Worm (Caenorhabditis elegans) whole organism, L4 larva: ENCODE measurements around the gene scc-3.

Experiments
- Y105C5A.15 ChIP-seq: fragments of 200-800 bp; sonication (Bioruptor generic); IDR thresholded peaks from 2 replicates; pipeline ENCODE4 v1.3.6; 2022; ENCODE audit warnings: missing genetic modification characterization, missing compliant biosample characterization
- dmd-6 ChIP-seq: fragments of 200-800 bp; sonication (Bioruptor generic); IDR thresholded peaks from 2 replicates; pipeline ENCODE4 v1.3.6; 2022; ENCODE audit warnings: missing genetic modification reagents, missing genetic modification characterization, missing compliant biosample characterization
- duxl-1 ChIP-seq: sonication (generic microtip); optimal IDR thresholded peaks from 2 replicates; lab custom pipeline; 2016; ENCODE audit warnings: mild to moderate bottlenecking, missing genetic modification characterization, moderate library complexity, missing compliant biosample characterization; ENCODE audit not compliant: poor library complexity
- fos-1 ChIP-seq: fragments of 150-350 bp; optimal IDR thresholded peaks from 2 replicates; lab custom pipeline; 2014; ENCODE audit warnings: missing biosample characterization, missing genetic modification characterization
- hlh-11 ChIP-seq: fragments of 200-800 bp; sonication (Bioruptor generic); optimal IDR thresholded peaks from 2 replicates; lab custom pipeline; 2018; ENCODE audit warnings: mild to moderate bottlenecking, missing genetic modification characterization, missing compliant biosample characterization
- lin-39 ChIP-seq: fragments of 150-350 bp; optimal IDR thresholded peaks from 2 replicates; lab custom pipeline; 2014; ENCODE audit warnings: missing biosample characterization, missing genetic modification reagents, missing genetic modification characterization
- madf-9 ChIP-seq: fragments of 200-800 bp; sonication (Bioruptor generic); conservative IDR thresholded peaks from 2 replicates; pipeline ENCODE4 v1.3.6; 2022; ENCODE audit warnings: missing genetic modification reagents, missing genetic modification characterization, missing compliant biosample characterization
- nhr-25 ChIP-seq: sonication (generic microtip); optimal IDR thresholded peaks from 2 replicates; lab custom pipeline; 2017; ENCODE audit warnings: missing genetic modification characterization, mild to moderate bottlenecking, missing compliant biosample characterization, antibody characterized with exemption, moderate library complexity, borderline replicate concordance; ENCODE audit not compliant: insufficient read depth
- pha-4 ChIP-seq, 2 experiments: fragments of 150-350 bp in 1 of 2; fragments of 200-800 bp in 1 of 2; sonication (Bioruptor generic) in 1 of 2; IDR thresholded peaks in 1 of 2; optimal IDR thresholded peaks in 1 of 2; 2 replicates each; pipeline versions ENCODE4 v1.3.6 to Lab custom; 2014 to 2022; ENCODE audit warnings: missing genetic modification characterization in 2 of 2, missing genetic modification reagents in 2 of 2, missing biosample characterization in 1 of 2, missing compliant biosample characterization in 1 of 2
- unc-39 ChIP-seq: sonication (generic microtip); optimal IDR thresholded peaks from 2 replicates; lab custom pipeline; 2017; ENCODE audit warnings: missing biosample characterization, missing genetic modification characterization
- unc-62 ChIP-seq, 3 experiments: fragments of 150-350 bp in 1 of 3; sonication (generic microtip); optimal IDR thresholded peaks in 2 of 3; peaks in 1 of 3; 1 replicate in 1 of 3; 2 replicates in 2 of 3; lab custom pipeline; 2014 to 2017; ENCODE audit warnings: missing biosample characterization in 3 of 3, missing genetic modification characterization in 3 of 3, missing genetic modification reagents in 3 of 3, missing genotype in 1 of 3
- vab-7 ChIP-seq: fragments of 200-800 bp; sonication (Bioruptor generic); IDR thresholded peaks from 2 replicates; pipeline ENCODE4 v1.3.6; 2022; ENCODE audit warnings: missing genetic modification reagents, missing genetic modification characterization, missing compliant biosample characterization
- ztf-11 ChIP-seq: fragments of 150-350 bp; optimal IDR thresholded peaks from 2 replicates; lab custom pipeline; 2014; ENCODE audit warnings: missing biosample characterization, missing genetic modification characterization
- ztf-7 ChIP-seq: fragments of 150-350 bp; optimal IDR thresholded peaks from 2 replicates; lab custom pipeline; 2014; ENCODE audit warnings: missing biosample characterization, missing genetic modification characterization

ce11 chrV:12816672-12817071 is 52.9 kb downstream of the scc-3 start:
- TF ChIP-seq Y105C5A.15 (no peak), fos-1 (no peak), madf-9 (GFP tag; lab: Robert Waterston, UW) (no peak), unc-62 (GFP tag; optimal IDR thresholded peaks at IDR 0.05 in 1 of 2; lab: Kevin White, UChicago) (peak in 1 of 2 experiments; percentile 74), unc-62 (tag; optimal IDR thresholded peaks at IDR 0.05; lab: Kevin White, UChicago) (no peak), vab-7 (GFP tag; lab: Robert Waterston, UW) (no peak), ztf-7 (tag; lab: Kevin White, UChicago) (no peak), hlh-11 (tag; lab: Kevin White, UChicago) (no peak), duxl-1 (tag; lab: Kevin White, UChicago) (no peak), unc-39 (tag; lab: Kevin White, UChicago) (no peak), pha-4 (GFP tag; IDR thresholded peaks at IDR 0.05; lab: Robert Waterston, UW) (no peak), pha-4 (tag; optimal IDR thresholded peaks at IDR 0.05; lab: Kevin White, UChicago) (no peak), dmd-6 (GFP tag; lab: Robert Waterston, UW) (no peak), nhr-25 (tag; lab: Kevin White, UChicago) (no peak), ztf-11 (tag; lab: Kevin White, UChicago) (no peak), lin-39 (tag; lab: Kevin White, UChicago) (no peak)
